Worm (Caenorhabditis elegans) whole organism, L4/young adult: Measurements from ENCODE around the gene ZK470.6.

Experiments
- dao-5 ChIP-seq: sonication (generic microtip); optimal IDR thresholded peaks from 2 replicates; lab custom pipeline; 2016; ENCODE audit warnings: missing genotype, missing genetic modification characterization, moderate library complexity, missing compliant biosample characterization
- him-1 ChIP-seq: sonication (generic microtip); optimal IDR thresholded peaks from 2 replicates; lab custom pipeline; 2016; ENCODE audit warnings: missing genotype, missing genetic modification reagents, missing genetic modification characterization, missing compliant biosample characterization

ce11 chrX:4131354-4131753 lies 45.9 kb downstream of the ZK470.6 start:
- TF ChIP-seq dao-5 (tag; lab: Kevin White, UChicago) (no peak), him-1 (no peak)
